Fruit fly (Drosophila melanogaster) S2 (cell line): ENCODE measurements around the gene CG42711.

Source experiments
- CG8478 ChIP-seq: fragments of >200 bp; optimal IDR thresholded peaks from 2 replicates; lab custom pipeline; 2018
- CTCF ChIP-seq, 2 experiments: fragments of >200 bp; optimal IDR thresholded peaks; 2 replicates each; lab custom pipeline; 2018

- TF ChIP-seq CTCF (optimal IDR thresholded peaks at IDR 0.05; lab: Kevin White, UChicago) (no peak), CG8478 (no peak)
Observed at dm6 chr2L:13884678-13885303, 46.4 kb downstream of the CG42711 start.
